Fruit fly (Drosophila melanogaster) whole organism, embryonic: ENCODE data around the gene CG9855.
A peak's percentile ranks its signal among the peaks of the same experiment; 100 is the strongest.

Experiments used
- ATbp ChIP-seq: fragments of 200-800 bp; sonication (Bioruptor generic); optimal IDR thresholded peaks from 2 replicates; lab custom pipeline; 2017; ENCODE audit warnings: missing biosample characterization, mild to moderate bottlenecking, missing genetic modification characterization, missing genetic modification reagents
- Asciz ChIP-seq: fragments of 200-800 bp; sonication (Bioruptor generic); optimal IDR thresholded peaks from 2 replicates; lab custom pipeline; 2017; ENCODE audit warnings: missing biosample characterization, mild to moderate bottlenecking, missing genetic modification characterization, missing genetic modification reagents
- Atf3 ChIP-seq: fragments of 200-800 bp; sonication (Bioruptor generic); optimal IDR thresholded peaks from 3 replicates; lab custom pipeline; 2016; ENCODE audit warnings: missing biosample characterization, missing genetic modification characterization
- Atf6 ChIP-seq: fragments of 200-800 bp; sonication (Bioruptor generic); IDR thresholded peaks from 2 replicates; pipeline ENCODE4 v1.3.6; 2022; ENCODE audit warnings: missing biosample characterization, missing genetic modification characterization
- B-H2 ChIP-seq: fragments of 200-800 bp; sonication (Bioruptor generic); optimal IDR thresholded peaks from 2 replicates; lab custom pipeline; 2018; ENCODE audit warnings: missing biosample characterization, mild to moderate bottlenecking, missing genetic modification characterization
- Bgb ChIP-seq: fragments of 200-800 bp; sonication (Bioruptor generic); IDR thresholded peaks from 2 replicates; pipeline ENCODE4 v1.3.6; 2022; ENCODE audit warnings: missing biosample characterization, missing genetic modification characterization; ENCODE audit not compliant: partially characterized antibody
- CG11504 ChIP-seq: fragments of 200-800 bp; sonication (Bioruptor generic); optimal IDR thresholded peaks from 3 replicates; lab custom pipeline; 2019; ENCODE audit warnings: missing biosample characterization, mild to moderate bottlenecking, missing genetic modification characterization, moderate library complexity
- CG12071 ChIP-seq: fragments of 200-800 bp; sonication (Bioruptor generic); optimal IDR thresholded peaks from 3 replicates; lab custom pipeline; 2018; ENCODE audit warnings: missing biosample characterization, mild to moderate bottlenecking, missing genetic modification characterization
- CG15011 ChIP-seq: fragments of 200-800 bp; sonication (Bioruptor generic); optimal IDR thresholded peaks from 3 replicates; lab custom pipeline; 2018; ENCODE audit warnings: missing biosample characterization, mild to moderate bottlenecking, missing genetic modification characterization
- CG15514 ChIP-seq: fragments of 200-800 bp; sonication (Bioruptor generic); optimal IDR thresholded peaks from 3 replicates; lab custom pipeline; 2017; ENCODE audit warnings: missing biosample characterization, missing genetic modification characterization, mild to moderate bottlenecking, moderate library complexity, missing genetic modification reagents
- CG17829 ChIP-seq: fragments of 200-800 bp; optimal IDR thresholded peaks from 2 replicates; lab custom pipeline; 2019; ENCODE audit warnings: missing biosample characterization, mild to moderate bottlenecking, missing genetic modification characterization, moderate library complexity
- CG32772 ChIP-seq: fragments of 200-800 bp; sonication (Bioruptor generic); IDR thresholded peaks from 2 replicates; pipeline ENCODE4 v1.3.6; 2022; ENCODE audit warnings: missing biosample characterization, missing genetic modification characterization
- CG33213 ChIP-seq: fragments of 200-800 bp; sonication (Bioruptor generic); optimal IDR thresholded peaks from 3 replicates; lab custom pipeline; 2016; ENCODE audit warnings: missing biosample characterization, missing genetic modification characterization
- CG42726 ChIP-seq: fragments of 200-800 bp; sonication (Bioruptor generic); IDR thresholded peaks from 2 replicates; pipeline ENCODE4 v1.3.6; 2022; ENCODE audit warnings: missing biosample characterization, missing genetic modification characterization; ENCODE audit not compliant: partially characterized antibody
- CG4617 ChIP-seq: fragments of 200-800 bp; sonication (Bioruptor generic); optimal IDR thresholded peaks from 3 replicates; lab custom pipeline; 2016; ENCODE audit warnings: missing biosample characterization, missing genetic modification characterization, borderline replicate concordance
- CG7928 ChIP-seq: fragments of 200-800 bp; sonication (Bioruptor generic); optimal IDR thresholded peaks from 2 replicates; lab custom pipeline; 2017; ENCODE audit warnings: missing biosample characterization, mild to moderate bottlenecking, missing genetic modification characterization
- CG8290 ChIP-seq, 3 experiments: fragments of 200-800 bp; sonication (Bioruptor generic); optimal IDR thresholded peaks; 2 replicates each; lab custom pipeline; 2016 to 2019; ENCODE audit warnings: missing biosample characterization in 3 of 3, missing genetic modification characterization in 3 of 3, mild to moderate bottlenecking in 2 of 3, moderate library complexity in 1 of 3
- CG9609 ChIP-seq: fragments of 200-800 bp; sonication (Bioruptor generic); optimal IDR thresholded peaks from 3 replicates; lab custom pipeline; 2016; ENCODE audit warnings: missing biosample characterization, missing genetic modification characterization
- CG9797 ChIP-seq: fragments of 200-800 bp; sonication (Bioruptor generic); optimal IDR thresholded peaks from 3 replicates; lab custom pipeline; 2018; ENCODE audit warnings: missing biosample characterization, mild to moderate bottlenecking, missing genetic modification characterization
- Drgx ChIP-seq: fragments of 200-800 bp; sonication (Bioruptor generic); IDR thresholded peaks from 2 replicates; pipeline ENCODE4 v1.3.6; 2022; ENCODE audit warnings: missing biosample characterization, missing genetic modification characterization
- Ets97D ChIP-seq: fragments of 200-800 bp; sonication (Bioruptor generic); optimal IDR thresholded peaks from 3 replicates; lab custom pipeline; 2016; ENCODE audit warnings: missing biosample characterization, missing genetic modification characterization
- Fer1 ChIP-seq: fragments of 200-800 bp; sonication (Bioruptor generic); optimal IDR thresholded peaks from 2 replicates; lab custom pipeline; 2017; ENCODE audit warnings: missing biosample characterization, mild to moderate bottlenecking, missing genetic modification characterization
- HLH54F ChIP-seq: fragments of 200-800 bp; sonication (Bioruptor generic); optimal IDR thresholded peaks from 3 replicates; lab custom pipeline; 2016; ENCODE audit warnings: missing biosample characterization, missing genetic modification characterization
- Lhr ChIP-seq: fragments of 200-800 bp; sonication (Bioruptor generic); optimal IDR thresholded peaks from 3 replicates; lab custom pipeline; 2017; ENCODE audit warnings: mild to moderate bottlenecking, missing biosample characterization, missing genetic modification reagents, missing genetic modification characterization
- MESR4 ChIP-seq: fragments of 200-800 bp; sonication (Bioruptor generic); optimal IDR thresholded peaks from 2 replicates; lab custom pipeline; 2018; ENCODE audit warnings: missing biosample characterization, mild to moderate bottlenecking, missing genetic modification characterization, moderate library complexity
- Rx ChIP-seq: fragments of 200-800 bp; sonication (Bioruptor generic); IDR thresholded peaks from 2 replicates; pipeline ENCODE4 v1.3.6; 2022; ENCODE audit warnings: missing biosample characterization, missing genetic modification characterization
- abd-A ChIP-seq: fragments of 200-800 bp; sonication (Bioruptor generic); optimal IDR thresholded peaks from 3 replicates; lab custom pipeline; 2019; ENCODE audit warnings: missing biosample characterization, mild to moderate bottlenecking, missing genetic modification characterization, moderate library complexity
- al ChIP-seq: fragments of 200-800 bp; sonication (Bioruptor generic); IDR thresholded peaks from 2 replicates; pipeline ENCODE4 v1.3.6; 2022; ENCODE audit warnings: missing biosample characterization, missing genetic modification characterization
- ase ChIP-seq: fragments of 200-800 bp; sonication (Bioruptor generic); IDR thresholded peaks from 3 replicates; pipeline ENCODE4 v1.3.6; 2022; ENCODE audit warnings: missing biosample characterization, missing genetic modification characterization
- ato ChIP-seq: fragments of 200-800 bp; sonication (Bioruptor generic); IDR thresholded peaks from 2 replicates; pipeline ENCODE4 v1.3.6; 2022; ENCODE audit warnings: missing biosample characterization, missing genetic modification characterization; ENCODE audit not compliant: partially characterized antibody
- btn ChIP-seq: fragments of 200-800 bp; sonication (Bioruptor generic); optimal IDR thresholded peaks from 2 replicates; lab custom pipeline; 2016; ENCODE audit warnings: missing biosample characterization, missing genetic modification characterization
- cwo ChIP-seq: fragments of 200-800 bp; sonication (Bioruptor generic); optimal IDR thresholded peaks from 3 replicates; lab custom pipeline; 2017; ENCODE audit warnings: missing biosample characterization, missing genetic modification characterization, mild to moderate bottlenecking, moderate library complexity, missing genetic modification reagents
- dati ChIP-seq: fragments of 200-800 bp; sonication (Bioruptor generic); IDR thresholded peaks from 2 replicates; pipeline ENCODE4 v1.3.6; 2022; ENCODE audit warnings: missing biosample characterization, missing genetic modification characterization
- ftz-f1 ChIP-seq: fragments of 200-800 bp; sonication (Bioruptor generic); optimal IDR thresholded peaks from 2 replicates; lab custom pipeline; 2016; ENCODE audit warnings: missing biosample characterization, missing genetic modification characterization
- ham ChIP-seq: fragments of 200-800 bp; sonication (Bioruptor generic); IDR thresholded peaks from 2 replicates; pipeline ENCODE4 v1.3.6; 2022; ENCODE audit warnings: missing biosample characterization, missing genetic modification characterization
- knrl ChIP-seq: fragments of 200-800 bp; sonication (Bioruptor generic); IDR thresholded peaks from 3 replicates; pipeline ENCODE4 v1.3.6; 2022; ENCODE audit warnings: missing biosample characterization, missing genetic modification characterization; ENCODE audit not compliant: partially characterized antibody
- lab ChIP-seq: fragments of 200-800 bp; sonication (Bioruptor generic); optimal IDR thresholded peaks from 3 replicates; lab custom pipeline; 2017; ENCODE audit warnings: missing biosample characterization, missing genetic modification characterization, mild to moderate bottlenecking, moderate library complexity, missing genetic modification reagents
- lmd ChIP-seq: fragments of 200-800 bp; sonication (Bioruptor generic); IDR thresholded peaks from 2 replicates; pipeline ENCODE4 v1.3.6; 2022; ENCODE audit warnings: missing biosample characterization, missing genetic modification characterization
- peb ChIP-seq: fragments of 200-800 bp; sonication (Bioruptor generic); IDR thresholded peaks from 2 replicates; pipeline ENCODE4 v1.3.6; 2022; ENCODE audit warnings: missing biosample characterization, missing genetic modification characterization
- sens-2 ChIP-seq: fragments of 200-800 bp; sonication (Bioruptor generic); IDR thresholded peaks from 2 replicates; pipeline ENCODE4 v1.3.6; 2022; ENCODE audit warnings: missing biosample characterization, missing genetic modification characterization
- stwl ChIP-seq: fragments of 200-800 bp; sonication (Bioruptor generic); optimal IDR thresholded peaks from 3 replicates; lab custom pipeline; 2018; ENCODE audit warnings: missing biosample characterization, mild to moderate bottlenecking, missing genetic modification characterization, moderate library complexity
- toy ChIP-seq: fragments of 200-800 bp; sonication (Bioruptor generic); IDR thresholded peaks from 2 replicates; pipeline ENCODE4 v1.3.6; 2022; ENCODE audit warnings: missing biosample characterization, missing genetic modification characterization
- trem ChIP-seq: fragments of 200-800 bp; optimal IDR thresholded peaks from 3 replicates; lab custom pipeline; 2019; ENCODE audit warnings: missing biosample characterization, mild to moderate bottlenecking, missing genetic modification characterization, moderate library complexity
- wdn ChIP-seq: fragments of 200-800 bp; sonication (Bioruptor generic); IDR thresholded peaks from 2 replicates; pipeline ENCODE4 v1.3.6; 2022; ENCODE audit warnings: missing biosample characterization, missing genetic modification characterization
- zfh1 ChIP-seq: fragments of 200-800 bp; sonication (Bioruptor generic); IDR thresholded peaks from 3 replicates; pipeline ENCODE4 v1.3.6; 2022; ENCODE audit warnings: missing biosample characterization, missing genetic modification characterization

The CG9855 gene

dm6 chr3R:4397403-4398079 is at the start of gene CG9855 (continued):
- no peak for TF ChIP-seq dati
- TF ChIP-seq CG7928 (GFP tag; lab: Kevin White, UChicago), result peak; percentile 66
- no peak for TF ChIP-seq Drgx (GFP tag; lab: Robert Waterston, UW)
- TF ChIP-seq zfh1 (GFP tag; lab: Robert Waterston, UW), result no peak
- no peak for TF ChIP-seq abd-A (tag; lab: Kevin White, UChicago)
- TF ChIP-seq CG42726 (GFP tag; lab: Robert Waterston, UW), result peak; percentile 24; the same call in 1 of the 2 replicates
- peak; percentile 83 for TF ChIP-seq CG4617 (GFP tag; lab: Kevin White, UChicago)
- TF ChIP-seq CG32772 (GFP tag; lab: Robert Waterston, UW), result no peak
- no peak for TF ChIP-seq toy (GFP tag; lab: Robert Waterston, UW)
- TF ChIP-seq CG9609 (GFP tag; lab: Kevin White, UChicago), result no peak
- no peak for TF ChIP-seq B-H2
- no peak for TF ChIP-seq Rx (GFP tag; lab: Robert Waterston, UW)
- no peak for TF ChIP-seq Atf3 (GFP tag; lab: Kevin White, UChicago)
- TF ChIP-seq Asciz, result no peak
- TF ChIP-seq trem (tag; lab: Kevin White, UChicago), result peak; percentile 46
- TF ChIP-seq Lhr (GFP tag; lab: Kevin White, UChicago), result peak; percentile 58
- peak; percentile 59 for TF ChIP-seq ftz-f1 (GFP tag; lab: Kevin White, UChicago)
- TF ChIP-seq ham, result no peak
- peak; percentile 24 for TF ChIP-seq CG8290 (GFP tag; optimal IDR thresholded peaks at IDR 0.05; lab: Kevin White, UChicago)
- TF ChIP-seq CG8290 (tag; optimal IDR thresholded peaks at IDR 0.05; lab: Kevin White, UChicago), result peak in 1 of 2 experiments; percentile 20
- peak; percentile 75 for TF ChIP-seq MESR4
- TF ChIP-seq CG9797 (GFP tag; lab: Kevin White, UChicago), result peak; percentile 86
- no peak for TF ChIP-seq sens-2
- no peak for TF ChIP-seq lmd (GFP tag; lab: Robert Waterston, UW)
- TF ChIP-seq HLH54F (GFP tag; lab: Kevin White, UChicago), result no peak
- 0 out of 3 replicates have a peak, but pooled peaks have one; percentile 5 for TF ChIP-seq ase (GFP tag; lab: Robert Waterston, UW)
- peak; percentile 81 for TF ChIP-seq stwl (tag; lab: Kevin White, UChicago)
- peak; percentile 13; the same call in 1 of the 2 replicates for TF ChIP-seq Bgb (GFP tag; lab: Robert Waterston, UW)
- no peak for TF ChIP-seq al (GFP tag; lab: Robert Waterston, UW)
- TF ChIP-seq CG15011 (GFP tag; lab: Kevin White, UChicago), result no peak
- peak; percentile 83 for TF ChIP-seq CG33213
- TF ChIP-seq CG11504 (tag; lab: Kevin White, UChicago), result peak; percentile 2
- TF ChIP-seq wdn (GFP tag; lab: Robert Waterston, UW), result no peak
- TF ChIP-seq btn (GFP tag; lab: Kevin White, UChicago), result no peak
- TF ChIP-seq cwo (GFP tag; lab: Kevin White, UChicago), result no peak
- no peak for TF ChIP-seq lab
- TF ChIP-seq Ets97D (GFP tag; lab: Kevin White, UChicago), result peak; percentile 45
- no peak for TF ChIP-seq ATbp (GFP tag; lab: Kevin White, UChicago)
- peak; percentile 8 for TF ChIP-seq Fer1
- TF ChIP-seq CG17829 (tag; lab: Kevin White, UChicago), result peak; percentile 50
- peak; percentile 62 for TF ChIP-seq CG15514 (GFP tag; lab: Kevin White, UChicago)
- no peak for TF ChIP-seq peb (GFP tag; lab: Robert Waterston, UW)
- no peak for TF ChIP-seq Atf6 (GFP tag; lab: Robert Waterston, UW)
- 0 out of 3 replicates have a peak, but pooled peaks have one; percentile 11 for TF ChIP-seq knrl (GFP tag; lab: Robert Waterston, UW)
- TF ChIP-seq ato (GFP tag; lab: Robert Waterston, UW), result no peak
- TF ChIP-seq CG12071 (GFP tag; lab: Kevin White, UChicago), result no peak
